Fruit fly (Drosophila melanogaster): ENCODE data around the gene Sarm.

DNA sequence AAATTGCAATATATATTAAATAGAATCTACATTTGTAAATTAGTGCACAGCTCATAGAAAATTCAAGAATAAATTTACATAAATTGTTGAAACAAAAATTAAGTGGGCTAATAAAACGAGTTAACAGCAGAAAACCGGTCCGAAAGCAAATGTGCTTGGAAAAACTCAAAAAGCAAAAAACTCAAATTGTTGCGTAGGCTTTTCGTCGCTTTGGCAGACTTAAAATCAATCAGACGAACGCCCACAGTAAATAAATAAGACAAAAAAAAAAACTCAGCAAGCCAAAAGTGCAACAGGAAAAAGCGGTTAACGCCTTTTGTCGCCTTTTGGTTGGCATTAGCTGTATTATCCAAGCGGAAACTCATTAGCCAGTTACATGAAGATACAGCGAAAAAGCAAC is 14.3 kb downstream of the Sarm start:
- no peak for TF ChIP-seq gcm2 (GFP tag; optimal IDR thresholded peaks at IDR 0.05)
- TF ChIP-seq Bdp1 (GFP tag; optimal IDR thresholded peaks at IDR 0.05): no peak
- TF ChIP-seq CG3726 (GFP tag; IDR thresholded peaks at IDR 0.05): no peak
- no peak for TF ChIP-seq CG13894 (tag; optimal IDR thresholded peaks at IDR 0.05)
- TF ChIP-seq CG4404 (GFP tag; IDR thresholded peaks at IDR 0.05): no peak
- TF ChIP-seq Ets65A (GFP tag): no peak
- no peak for TF ChIP-seq CG5180 (GFP tag; optimal IDR thresholded peaks at IDR 0.05)
- no peak for TF ChIP-seq TFAM (GFP tag; optimal IDR thresholded peaks at IDR 0.05)
- TF ChIP-seq dan (GFP tag; IDR thresholded peaks at IDR 0.05): no peak
- no peak for TF ChIP-seq CG10654 (GFP tag; optimal IDR thresholded peaks at IDR 0.05)
- TF ChIP-seq Spps (tag; optimal IDR thresholded peaks at IDR 0.05): no peak
- TF ChIP-seq tgo (GFP tag; IDR thresholded peaks at IDR 0.05): no peak
- TF ChIP-seq insv (GFP tag; optimal IDR thresholded peaks at IDR 0.05): no peak
- no peak for TF ChIP-seq CG15479 (GFP tag; optimal IDR thresholded peaks at IDR 0.05)

Data from whole organism, embryonic.